Worm (Caenorhabditis elegans) whole organism, L3 larva: ENCODE data around the gene Y73C8B.2.

ENCODE experiments used
- ZK546.5 ChIP-seq: sonication (generic microtip); optimal IDR thresholded peaks from 2 replicates; lab custom pipeline; 2017; ENCODE audit warnings: missing biosample characterization, missing genetic modification characterization
- ceh-28 ChIP-seq: fragments of 150-350 bp; optimal IDR thresholded peaks from 2 replicates; lab custom pipeline; 2014; ENCODE audit warnings: missing biosample characterization, missing genetic modification reagents, missing genetic modification characterization
- ceh-82 ChIP-seq: fragments of 150-350 bp; optimal IDR thresholded peaks from 2 replicates; lab custom pipeline; 2014; ENCODE audit warnings: missing biosample characterization, missing genetic modification characterization
- ceh-9 ChIP-seq: sonication (generic microtip); optimal IDR thresholded peaks from 2 replicates; lab custom pipeline; 2018; ENCODE audit warnings: missing biosample characterization, missing genetic modification characterization
- daf-12 ChIP-seq: fragments of 150-350 bp; optimal IDR thresholded peaks from 2 replicates; lab custom pipeline; 2014; ENCODE audit warnings: missing biosample characterization, missing genetic modification reagents, missing genetic modification characterization
- egl-5 ChIP-seq: fragments of 150-350 bp; optimal IDR thresholded peaks from 2 replicates; lab custom pipeline; 2017; ENCODE audit warnings: missing biosample characterization, missing genetic modification reagents, missing genetic modification characterization, inconsistent platforms
- elt-2 ChIP-seq: sonication (generic microtip); optimal IDR thresholded peaks from 2 replicates; lab custom pipeline; 2016; ENCODE audit warnings: missing genetic modification reagents, mild to moderate bottlenecking, missing genetic modification characterization, missing compliant biosample characterization
- elt-3 ChIP-seq, 3 experiments: fragments of 150-350 bp in 1 of 3; sonication (generic microtip) in 2 of 3; optimal IDR thresholded peaks; 2 replicates in 2 of 3; 4 replicates in 1 of 3; lab custom pipeline; 2014 to 2017; ENCODE audit warnings: missing biosample characterization in 3 of 3, missing genetic modification characterization in 3 of 3
- eor-1 ChIP-seq, 2 experiments: fragments of 150-350 bp; optimal IDR thresholded peaks; 2 replicates each; lab custom pipeline; 2014 to 2018; ENCODE audit warnings: missing biosample characterization in 2 of 2, missing genetic modification characterization in 2 of 2
- fkh-10 ChIP-seq: sonication (generic microtip); optimal IDR thresholded peaks from 2 replicates; lab custom pipeline; 2017; ENCODE audit warnings: missing biosample characterization, missing genetic modification reagents, missing genetic modification characterization
- fkh-2 ChIP-seq: fragments of 150-350 bp; optimal IDR thresholded peaks from 2 replicates; lab custom pipeline; 2014; ENCODE audit warnings: missing biosample characterization, missing genetic modification reagents, missing genetic modification characterization
- fos-1 ChIP-seq: fragments of 150-350 bp; optimal IDR thresholded peaks from 2 replicates; lab custom pipeline; 2014; ENCODE audit warnings: missing biosample characterization, missing genetic modification characterization
- hmg-11 ChIP-seq: sonication (generic microtip); optimal IDR thresholded peaks from 2 replicates; lab custom pipeline; 2016; ENCODE audit warnings: missing genetic modification characterization, missing compliant biosample characterization
- jun-1 ChIP-seq: fragments of 150-350 bp; optimal IDR thresholded peaks from 2 replicates; lab custom pipeline; 2014; ENCODE audit warnings: missing biosample characterization, missing genetic modification reagents, missing genetic modification characterization
- lin-15B ChIP-seq: fragments of 150-350 bp; optimal IDR thresholded peaks from 2 replicates; lab custom pipeline; 2014; ENCODE audit warnings: missing biosample characterization, missing genetic modification characterization
- lsy-12 ChIP-seq: sonication (generic microtip); optimal IDR thresholded peaks from 2 replicates; lab custom pipeline; 2016; ENCODE audit warnings: mild to moderate bottlenecking, missing genetic modification characterization, missing compliant biosample characterization
- mdl-1 ChIP-seq: fragments of 150-350 bp; optimal IDR thresholded peaks from 2 replicates; lab custom pipeline; 2014; ENCODE audit warnings: missing biosample characterization, missing genetic modification characterization
- mml-1 ChIP-seq: fragments of 150-350 bp; sonication (generic microtip); optimal IDR thresholded peaks from 3 replicates; lab custom pipeline; 2014; ENCODE audit warnings: missing biosample characterization, missing genetic modification characterization
- nfya-1 ChIP-seq: sonication (generic microtip); optimal IDR thresholded peaks from 2 replicates; lab custom pipeline; 2017; ENCODE audit warnings: missing genetic modification characterization, mild to moderate bottlenecking, missing compliant biosample characterization, antibody characterized with exemption, moderate library complexity; ENCODE audit not compliant: insufficient read depth
- nhr-11 ChIP-seq: fragments of 150-350 bp; optimal IDR thresholded peaks from 2 replicates; lab custom pipeline; 2014; ENCODE audit warnings: missing biosample characterization, missing genetic modification characterization
- nhr-23 ChIP-seq: fragments of 150-350 bp; optimal IDR thresholded peaks from 2 replicates; lab custom pipeline; 2014; ENCODE audit warnings: missing biosample characterization, missing genetic modification reagents, missing genetic modification characterization
- nhr-237 ChIP-seq: fragments of 150-350 bp; optimal IDR thresholded peaks from 2 replicates; lab custom pipeline; 2014; ENCODE audit warnings: missing biosample characterization, missing genetic modification characterization
- nhr-25 ChIP-seq: sonication (generic microtip); optimal IDR thresholded peaks from 2 replicates; lab custom pipeline; 2017; ENCODE audit warnings: missing biosample characterization, missing genetic modification characterization
- nhr-28 ChIP-seq: fragments of 150-350 bp; optimal IDR thresholded peaks from 2 replicates; lab custom pipeline; 2014; ENCODE audit warnings: missing biosample characterization, missing genetic modification characterization
- nhr-43 ChIP-seq: sonication (generic microtip); optimal IDR thresholded peaks from 2 replicates; lab custom pipeline; 2016; ENCODE audit warnings: mild to moderate bottlenecking, missing genetic modification characterization, missing compliant biosample characterization; ENCODE audit not compliant: poor library complexity, severe bottlenecking
- pqm-1 ChIP-seq: fragments of 150-350 bp; optimal IDR thresholded peaks from 2 replicates; lab custom pipeline; 2017; ENCODE audit warnings: missing biosample characterization, missing genetic modification characterization, inconsistent platforms
- unc-39 ChIP-seq: sonication (generic microtip); optimal IDR thresholded peaks from 4 replicates; lab custom pipeline; 2017; ENCODE audit warnings: missing biosample characterization, missing genetic modification characterization
- zag-1 ChIP-seq: fragments of 150-350 bp; optimal IDR thresholded peaks from 2 replicates; lab custom pipeline; 2014; ENCODE audit warnings: missing biosample characterization, missing genetic modification characterization
- ztf-11 ChIP-seq: fragments of 150-350 bp; optimal IDR thresholded peaks from 2 replicates; lab custom pipeline; 2014; ENCODE audit warnings: missing biosample characterization, missing genetic modification characterization
- ztf-4 ChIP-seq: fragments of 150-350 bp; optimal IDR thresholded peaks from 2 replicates; lab custom pipeline; 2014; ENCODE audit warnings: missing biosample characterization, missing genetic modification characterization

Gene Y73C8B.2

DNA sequence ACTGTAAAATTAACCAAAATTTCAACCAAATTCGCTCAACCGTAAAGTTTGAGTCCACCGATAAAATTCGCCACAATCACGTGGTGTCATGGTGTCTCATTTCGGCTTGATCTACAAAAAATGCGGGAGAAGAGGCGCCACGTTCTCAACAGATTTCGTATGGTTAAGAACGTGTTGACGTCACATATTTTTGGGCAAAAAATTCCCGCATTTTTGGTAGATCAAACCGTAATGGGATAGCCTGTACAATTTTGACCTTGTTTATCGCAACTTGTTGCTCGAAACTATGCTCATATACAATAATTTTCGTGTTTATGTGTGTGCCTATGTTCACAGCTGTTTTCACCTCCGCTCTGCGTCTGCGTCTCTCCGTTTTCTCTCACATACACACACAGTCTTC lies 14.1 kb upstream of the Y73C8B.2 start:
- TF ChIP-seq nhr-11 (tag; lab: Kevin White, UChicago): no peak
- TF ChIP-seq, all 47 proteins: peak for 0

- TF ChIP-seq daf-12 (tag; lab: Kevin White, UChicago) (no peak), eor-1 (tag; optimal IDR thresholded peaks at IDR 0.05; lab: Kevin White, UChicago) (no peak), nhr-28 (tag; lab: Kevin White, UChicago) (no peak), elt-2 (tag; lab: Kevin White, UChicago) (no peak), ztf-4 (tag; lab: Kevin White, UChicago) (no peak), egl-5 (tag; lab: Kevin White, UChicago) (no peak), ZK546.5 (tag; lab: Kevin White, UChicago) (no peak), ceh-82 (tag; lab: Kevin White, UChicago) (no peak), nhr-11 (tag; lab: Kevin White, UChicago) (no peak), nhr-23 (tag; lab: Kevin White, UChicago) (no peak), nhr-237 (tag; lab: Kevin White, UChicago) (no peak), zag-1 (tag; lab: Kevin White, UChicago) (no peak), fkh-10 (no peak)
Observed at ce11 chrV:3204433-3204832, 9.6 kb upstream of the Y73C8B.2 start.

ce11 chrV:3200323-3200722 lies 5.5 kb upstream of the Y73C8B.2 start, which contains the start of gene K08D9.4:
K08D9.4 (minus strand) TSS chrV:3200423.
- TF ChIP-seq ceh-28 (no peak), nhr-25 (no peak), ZK546.5 (tag; lab: Kevin White, UChicago) (no peak), hmg-11 (tag; lab: Kevin White, UChicago) (no peak), unc-39 (tag; lab: Kevin White, UChicago) (no peak), fkh-10 (no peak), lin-15B (tag; lab: Kevin White, UChicago) (no peak), jun-1 (tag; lab: Kevin White, UChicago) (no peak), nhr-28 (tag; lab: Kevin White, UChicago) (no peak), ztf-4 (tag; lab: Kevin White, UChicago) (no peak), mml-1 (tag; lab: Kevin White, UChicago) (no peak), nhr-237 (tag; lab: Kevin White, UChicago) (no peak), fos-1 (no peak), daf-12 (tag; lab: Kevin White, UChicago) (no peak), elt-3 (tag; optimal IDR thresholded peaks at IDR 0.05; lab: Kevin White, UChicago) (no peak), nhr-23 (tag; lab: Kevin White, UChicago) (no peak), nhr-43 (tag; lab: Kevin White, UChicago) (no peak), ceh-9 (no peak)
- TF ChIP-seq, all 47 proteins: peak for 0

DNA sequence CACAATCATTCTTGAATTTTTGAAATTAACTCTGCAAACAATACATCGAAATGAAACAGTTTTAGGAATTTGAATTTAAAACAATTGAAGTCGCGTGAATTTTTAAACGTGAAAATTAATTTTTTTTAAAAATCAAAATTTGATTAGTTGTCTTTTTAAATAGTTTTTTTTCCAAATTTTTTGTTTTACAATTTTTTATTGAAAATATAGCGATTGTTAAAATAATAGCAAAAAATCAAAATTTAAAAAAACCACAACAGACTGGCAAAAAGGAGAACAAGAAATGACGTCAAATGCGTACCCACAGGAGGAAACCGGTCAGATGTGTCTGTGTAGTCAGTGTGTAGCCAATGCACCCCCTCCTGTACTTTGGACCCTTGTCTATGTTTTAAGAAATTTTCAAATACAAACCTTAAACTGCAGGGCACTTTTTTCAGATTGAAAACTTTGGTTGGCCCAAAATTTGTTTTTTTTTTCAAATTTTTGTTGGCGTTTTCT lies 2.1 kb upstream of the Y73C8B.2 start, which contains the start of the genes Y73C8B.1 and Y73C8B.5:
Gene Y73C8B.1, minus strand, starts transcription at position 51 of the 498 bp plus-strand sequence.
Gene Y73C8B.5, plus strand, starts transcription at position 437 of the 498 bp plus-strand sequence.
- TF ChIP-seq nhr-25 (peak; percentile 37), nhr-23 (tag; lab: Kevin White, UChicago) (peak; percentile 41), ztf-11 (tag; lab: Kevin White, UChicago) (no peak), lsy-12 (tag; lab: Kevin White, UChicago) (no peak), mdl-1 (tag; lab: Kevin White, UChicago) (no peak), elt-2 (tag; lab: Kevin White, UChicago) (peak; percentile 28), ceh-82 (tag; lab: Kevin White, UChicago) (no peak), nfya-1 (tag; lab: Kevin White, UChicago) (peak; percentile 22), nhr-11 (tag; lab: Kevin White, UChicago) (peak; percentile 85), lin-15B (tag; lab: Kevin White, UChicago) (no peak)
- TF ChIP-seq, all 47 proteins: peak for 5

DNA sequence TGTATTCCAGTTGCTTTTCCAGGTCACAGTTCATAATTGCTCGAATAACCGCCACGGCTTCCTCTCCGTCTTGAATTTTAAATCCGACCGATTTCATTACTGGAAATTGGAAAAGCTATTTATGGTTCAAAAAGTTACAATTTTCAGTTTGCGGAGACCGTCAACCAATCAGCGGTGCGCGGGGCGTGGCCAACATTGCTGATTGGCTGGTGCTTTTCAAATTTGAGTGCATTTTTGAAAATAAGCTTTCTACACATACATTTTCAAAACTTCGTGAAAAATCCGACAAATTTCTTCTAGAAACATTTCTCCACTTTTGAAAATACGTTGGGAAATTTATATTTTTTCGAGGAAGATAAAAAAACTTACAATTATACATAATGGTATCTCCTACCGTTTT lies 1.0 kb upstream of the Y73C8B.2 start:
- no peak for TF ChIP-seq nhr-11 (tag; lab: Kevin White, UChicago)
- TF ChIP-seq nfya-1 (tag; lab: Kevin White, UChicago): peak; percentile 91

- TF ChIP-seq nfya-1 (tag; lab: Kevin White, UChicago) (peak; percentile 8), fkh-2 (tag; lab: Kevin White, UChicago) (no peak), pqm-1 (tag; lab: Kevin White, UChicago) (peak; percentile 93), hmg-11 (tag; lab: Kevin White, UChicago) (peak; percentile 28), fkh-10 (no peak), ceh-28 (peak; percentile 12), elt-2 (tag; lab: Kevin White, UChicago) (peak; percentile 88), nhr-23 (tag; lab: Kevin White, UChicago) (peak; percentile 58)
Observed at ce11 chrV:3193091-3193608, 1.7 kb downstream of the Y73C8B.2 start, which contains the start of the genes Y73C8B.3 and Y73C8B.9. Y73C8B.3 (minus strand) TSS chrV:3193237. Y73C8B.9 (plus strand) TSS chrV:3193558.
